Fruit fly (Drosophila melanogaster): ENCODE results near the gene WRNexo.

Gene WRNexo

DNA sequence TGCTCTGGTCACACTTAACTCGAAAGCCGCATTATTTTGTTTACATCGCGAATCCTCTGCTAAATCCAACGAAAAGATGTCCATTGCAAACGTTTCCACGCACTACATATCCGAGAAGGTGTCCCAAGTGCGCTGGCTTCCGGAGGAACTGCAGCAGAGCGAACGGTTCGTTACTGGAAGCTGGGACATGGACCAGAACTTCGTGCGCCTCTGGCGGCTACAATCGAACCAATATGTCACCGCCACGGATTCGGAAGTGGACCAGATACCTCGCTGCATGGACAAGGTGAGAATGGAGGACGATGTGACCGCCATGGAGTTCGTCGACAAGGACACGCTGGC lies 653 bp upstream of the WRNexo start:
- TF ChIP-seq h (GFP tag; optimal IDR thresholded peaks at IDR 0.05): no peak
- TF ChIP-seq dl (GFP tag; optimal IDR thresholded peaks at IDR 0.05; ENCODE audit: insufficient read depth in 1 of 2, partially characterized antibody in 2 of 2): no peak
- no peak for TF ChIP-seq HLH106 (tag; optimal IDR thresholded peaks at IDR 0.05)
- TF ChIP-seq Sp1 (GFP tag; optimal IDR thresholded peaks at IDR 0.05): no peak

DNA sequence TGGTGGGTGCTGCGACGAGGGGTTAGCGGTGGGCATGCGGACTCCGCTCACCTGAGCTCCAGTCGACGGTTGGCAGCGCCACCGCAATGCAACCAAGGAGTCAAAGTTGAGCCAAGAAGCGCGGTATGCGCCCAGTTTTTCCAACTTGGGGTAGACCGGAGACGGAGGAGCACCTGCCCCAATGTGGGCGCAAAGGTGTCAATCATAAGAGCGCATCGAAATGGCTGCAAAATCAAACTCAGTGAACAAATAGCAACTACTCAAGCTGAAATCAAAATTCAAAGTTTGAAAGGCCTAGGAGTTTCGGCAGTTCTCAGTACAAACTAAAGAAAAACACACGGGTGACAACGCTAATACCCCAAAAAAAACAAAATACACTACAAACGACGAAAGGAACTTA lies 4.3 kb downstream of the WRNexo start, which contains the start of gene hmw:
hmw (plus strand) TSS at position 301 of the 400 bp plus-strand sequence.
- TF ChIP-seq fru (GFP tag; optimal IDR thresholded peaks at IDR 0.05): no peak
- no peak for TF ChIP-seq psq (GFP tag; optimal IDR thresholded peaks at IDR 0.05)
- TF ChIP-seq tai (GFP tag; optimal IDR thresholded peaks at IDR 0.05): no peak
- TF ChIP-seq br (GFP tag; optimal IDR thresholded peaks at IDR 0.05): no peak
- TF ChIP-seq CG9705 (GFP tag; optimal IDR thresholded peaks at IDR 0.05): no peak
- no peak for TF ChIP-seq N (GFP tag; optimal IDR thresholded peaks at IDR 0.05)
- TF ChIP-seq usp (GFP tag; optimal IDR thresholded peaks at IDR 0.05): no peak
- no peak for TF ChIP-seq Dfd (GFP tag; optimal IDR thresholded peaks at IDR 0.05)

DNA sequence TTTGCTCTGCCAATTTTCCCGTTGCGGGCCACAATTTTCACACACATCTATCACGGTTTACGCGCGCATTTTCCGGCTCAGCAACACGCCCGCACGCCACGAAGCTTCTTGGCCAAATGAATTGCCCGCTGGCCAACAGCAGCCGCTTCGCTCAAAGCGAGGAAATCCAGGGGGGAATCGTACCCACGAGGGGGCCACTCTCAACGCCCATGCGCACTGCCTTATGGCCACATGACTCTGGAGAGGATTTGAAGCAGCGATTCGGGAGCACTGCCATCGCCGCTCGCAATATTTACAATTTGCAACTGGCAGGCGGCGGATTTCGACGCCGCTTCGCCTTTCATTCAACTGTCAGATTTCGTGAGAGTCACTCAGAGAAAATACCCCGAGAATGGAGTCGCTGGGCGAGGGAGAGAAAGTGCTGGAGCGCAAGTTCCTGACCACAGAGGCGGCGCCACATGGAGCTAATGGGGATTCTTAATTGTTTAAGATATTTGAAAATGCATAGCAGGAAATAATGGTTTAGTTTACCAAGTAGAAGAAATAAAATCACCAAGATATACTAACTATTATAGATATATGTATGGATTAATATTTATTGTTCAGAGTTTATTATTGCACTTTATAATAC lies 5.2 kb downstream of the WRNexo start, which contains the start of gene CG15803:
CG15803 (minus strand) TSS at position 99 of the 631 bp plus-strand sequence.
- TF ChIP-seq Vsx2 (GFP tag; optimal IDR thresholded peaks at IDR 0.05; ENCODE audit: partially characterized antibody) (peak; percentile 37), CG9705 (GFP tag; optimal IDR thresholded peaks at IDR 0.05) (no peak), Rel (GFP tag; optimal IDR thresholded peaks at IDR 0.05) (no peak), Rel (tag; optimal IDR thresholded peaks at IDR 0.05) (no peak)

DNA sequence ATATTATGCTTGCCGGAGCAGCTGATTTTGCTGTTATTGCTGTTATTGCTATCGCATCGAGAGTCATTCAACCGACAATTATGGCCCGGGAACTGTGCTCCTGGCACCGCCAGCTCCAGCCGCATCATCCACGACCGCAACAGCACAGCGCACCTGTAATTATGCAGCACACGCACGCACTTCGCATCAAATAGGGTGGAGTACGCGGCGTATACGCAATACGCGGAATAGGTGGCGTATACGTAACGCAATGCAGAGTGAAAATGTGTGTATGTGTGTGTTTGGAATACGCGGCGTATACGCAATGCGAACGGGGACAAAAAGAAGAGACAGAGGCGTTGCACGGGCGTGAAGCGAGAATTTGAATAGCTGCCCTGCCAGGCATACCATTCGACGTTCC lies 10.2 kb downstream of the WRNexo start:
- TF ChIP-seq Hnf4 (GFP tag; optimal IDR thresholded peaks at IDR 0.05): no peak
- TF ChIP-seq br (GFP tag; optimal IDR thresholded peaks at IDR 0.05): no peak
- no peak for TF ChIP-seq fru (GFP tag; optimal IDR thresholded peaks at IDR 0.05)
- TF ChIP-seq dsf (GFP tag; optimal IDR thresholded peaks at IDR 0.05; ENCODE audit: borderline replicate concordance): no peak
- no peak for TF ChIP-seq Jra (GFP tag; optimal IDR thresholded peaks at IDR 0.05)
- no peak for TF ChIP-seq ey (GFP tag; optimal IDR thresholded peaks at IDR 0.05)
- no peak for TF ChIP-seq usp (GFP tag; optimal IDR thresholded peaks at IDR 0.05)
- TF ChIP-seq OdsH (GFP tag; optimal IDR thresholded peaks at IDR 0.05): no peak
- no peak for TF ChIP-seq CG9705 (GFP tag; optimal IDR thresholded peaks at IDR 0.05)

DNA sequence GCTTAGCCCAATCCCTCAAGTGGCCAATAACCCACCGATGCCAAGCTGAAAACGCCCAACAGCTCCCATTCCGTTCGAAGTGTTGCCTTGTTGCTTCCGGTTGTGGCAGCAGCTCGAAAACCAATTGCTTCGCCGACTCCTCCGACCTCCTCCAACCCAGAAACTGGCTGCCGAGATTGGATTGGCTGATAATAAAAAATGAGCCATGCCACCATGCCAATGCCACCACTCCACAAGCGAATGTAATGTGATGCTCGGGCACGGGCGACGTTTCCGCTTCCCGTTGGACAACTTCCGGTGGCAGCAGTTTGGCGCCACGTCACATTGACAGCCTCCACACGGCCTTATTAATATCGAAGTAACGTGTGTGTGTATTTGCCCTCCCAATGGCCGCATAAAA lies 27.5 kb downstream of the WRNexo start:
- TF ChIP-seq sage (GFP tag; optimal IDR thresholded peaks at IDR 0.05) (no peak), N (GFP tag; optimal IDR thresholded peaks at IDR 0.05) (no peak), rgr (GFP tag; optimal IDR thresholded peaks at IDR 0.05) (no peak), CG32264 (GFP tag; optimal IDR thresholded peaks at IDR 0.05) (no peak), psq (GFP tag; optimal IDR thresholded peaks at IDR 0.05) (no peak), tai (GFP tag; optimal IDR thresholded peaks at IDR 0.05) (no peak), Hr83 (GFP tag; optimal IDR thresholded peaks at IDR 0.05; ENCODE audit: poor library complexity, severe bottlenecking) (no peak), sv (GFP tag; optimal IDR thresholded peaks at IDR 0.05) (no peak), lola (GFP tag; optimal IDR thresholded peaks at IDR 0.05) (no peak), OdsH (GFP tag; optimal IDR thresholded peaks at IDR 0.05) (no peak), Sp1 (GFP tag; optimal IDR thresholded peaks at IDR 0.05) (no peak), Myc (optimal IDR thresholded peaks at IDR 0.05) (no peak), pan (optimal IDR thresholded peaks at IDR 0.05) (no peak), Abd-B (GFP tag; optimal IDR thresholded peaks at IDR 0.05) (no peak), GATAd (GFP tag; optimal IDR thresholded peaks at IDR 0.05) (no peak), dsf (GFP tag; optimal IDR thresholded peaks at IDR 0.05; ENCODE audit: borderline replicate concordance) (no peak), foxo (GFP tag; optimal IDR thresholded peaks at IDR 0.05) (no peak), Hnf4 (GFP tag; optimal IDR thresholded peaks at IDR 0.05) (no peak)

DNA sequence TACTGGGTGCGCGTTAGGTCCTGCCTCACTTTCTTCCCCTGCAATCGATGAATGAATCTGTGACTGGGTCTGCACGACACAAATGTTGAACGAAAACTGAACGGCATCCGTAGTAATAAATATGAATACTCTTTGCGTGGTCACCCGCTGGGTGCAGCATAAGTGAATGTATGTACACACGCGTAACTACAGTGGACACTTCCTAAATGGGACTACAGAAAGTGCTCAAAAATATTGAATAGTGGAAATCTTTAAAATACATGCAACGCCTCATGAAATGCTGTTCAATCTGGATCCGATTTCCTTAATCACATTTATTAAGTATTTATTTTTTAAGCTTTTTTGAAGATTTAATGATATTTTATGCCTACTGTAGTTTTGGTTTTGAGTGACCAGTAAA lies 37.1 kb downstream of the WRNexo start, which contains the start of gene naz:
naz (minus strand) TSS at position 101 of the 400 bp plus-strand sequence.
- TF ChIP-seq dsf (GFP tag; optimal IDR thresholded peaks at IDR 0.05; ENCODE audit: borderline replicate concordance) (no peak), foxo (GFP tag; optimal IDR thresholded peaks at IDR 0.05) (no peak), pan (optimal IDR thresholded peaks at IDR 0.05) (no peak), jim (GFP tag; optimal IDR thresholded peaks at IDR 0.05) (no peak), OdsH (GFP tag; optimal IDR thresholded peaks at IDR 0.05) (no peak)
